Worm (Caenorhabditis elegans) whole organism, dauer: ENCODE results near the gene oac-11.
"Not testable (repeated sequence)": the region's sequence is repeated elsewhere in the genome, so short reads cannot be mapped to it uniquely, and the experiment has no call there.

Experiments
- unc-62 ChIP-seq: sonication (generic microtip); optimal IDR thresholded peaks from 2 replicates; lab custom pipeline; 2017; ENCODE audit warnings: missing biosample characterization, missing genetic modification reagents, missing genetic modification characterization

Gene oac-11

ce11 chrII:3864652-3865051 lies 3.9 kb upstream of the oac-11 start, which contains the start of gene nhr-261:
nhr-261 (minus strand) TSS chrII:3864752.
- TF ChIP-seq unc-62 (GFP tag; lab: Kevin White, UChicago) = no peak

ce11 chrII:3862053-3862452 lies 1.3 kb upstream of the oac-11 start:
- no peak for TF ChIP-seq unc-62 (GFP tag; lab: Kevin White, UChicago)

ce11 chrII:3852654-3853053 lies 8.1 kb downstream of the oac-11 start, which contains the start of gene nhr-257:
nhr-257 (plus strand) TSS chrII:3852954.
- no peak for TF ChIP-seq unc-62 (GFP tag; lab: Kevin White, UChicago)

ce11 chrII:3850655-3851054 lies 10.1 kb downstream of the oac-11 start, which contains the start of gene nhr-72:
nhr-72 (minus strand) TSS chrII:3850755.
- no peak for TF ChIP-seq unc-62 (GFP tag; lab: Kevin White, UChicago)

ce11 chrII:3846028-3846427 lies 14.7 kb downstream of the oac-11 start, which contains the start of gene C17A2.2:
C17A2.2 (plus strand) TSS chrII:3846328.
- no peak for TF ChIP-seq unc-62 (GFP tag; lab: Kevin White, UChicago)

ce11 chrII:3843305-3843704 lies 17.4 kb downstream of the oac-11 start, which contains the start of the genes C17A2.7 and C17A2.3:
C17A2.7 (minus strand) TSS chrII:3843405.
C17A2.3 (plus strand) TSS chrII:3843609.
- TF ChIP-seq unc-62 (GFP tag; lab: Kevin White, UChicago) = no peak

ce11 chrII:3839562-3839961 lies 21.2 kb downstream of the oac-11 start, which contains the start of gene C17A2.4:
C17A2.4 (plus strand) TSS chrII:3839862.
- no peak for TF ChIP-seq unc-62 (GFP tag; lab: Kevin White, UChicago)

ce11 chrII:3835915-3836314 lies 24.8 kb downstream of the oac-11 start, which contains the start of gene oac-4:
oac-4 (minus strand) TSS chrII:3836015.
- no peak for TF ChIP-seq unc-62 (GFP tag; lab: Kevin White, UChicago)

- no peak for TF ChIP-seq unc-62 (GFP tag; lab: Kevin White, UChicago)
Observed at ce11 chrII:3832383-3832782, 28.3 kb downstream of the oac-11 start, which contains the start of gene F54D10.9. F54D10.9 (minus strand) TSS chrII:3832483.

ce11 chrII:3829623-3830022 lies 31.1 kb downstream of the oac-11 start:
- no peak for TF ChIP-seq unc-62 (GFP tag; lab: Kevin White, UChicago)

ce11 chrII:3827801-3828200 lies 32.9 kb downstream of the oac-11 start, which contains the start of gene F54D10.8:
F54D10.8 (minus strand) TSS chrII:3827901.
- TF ChIP-seq unc-62 (GFP tag; lab: Kevin White, UChicago) = no peak

- no peak for TF ChIP-seq unc-62 (GFP tag; lab: Kevin White, UChicago)
Observed at ce11 chrII:3823855-3824254, 36.9 kb downstream of the oac-11 start, which contains the start of gene skr-15. skr-15 (plus strand) TSS chrII:3824155.

ce11 chrII:3821248-3821647 lies 39.5 kb downstream of the oac-11 start, which contains the start of gene F54D10.7:
F54D10.7 (minus strand) TSS chrII:3821296.
- TF ChIP-seq unc-62 (GFP tag; lab: Kevin White, UChicago) = no peak

- TF ChIP-seq unc-62 (GFP tag; lab: Kevin White, UChicago) = not testable (repeated sequence)
Observed at ce11 chrII:3816251-3816849, 44.4 kb downstream of the oac-11 start, which contains the start of gene fbxa-24. fbxa-24 (plus strand) TSS chrII:3816526.

- no peak for TF ChIP-seq unc-62 (GFP tag; lab: Kevin White, UChicago)
Observed at ce11 chrII:3815445-3816208, 45.1 kb downstream of the oac-11 start.

- TF ChIP-seq unc-62 (GFP tag; lab: Kevin White, UChicago) = no peak
Observed at ce11 chrII:3811816-3812332, 48.9 kb downstream of the oac-11 start, which contains the start of gene lido-15. lido-15 (plus strand) TSS chrII:3812282.
